Fruit fly (Drosophila melanogaster): ENCODE measurements around the gene CG15024.

DNA sequence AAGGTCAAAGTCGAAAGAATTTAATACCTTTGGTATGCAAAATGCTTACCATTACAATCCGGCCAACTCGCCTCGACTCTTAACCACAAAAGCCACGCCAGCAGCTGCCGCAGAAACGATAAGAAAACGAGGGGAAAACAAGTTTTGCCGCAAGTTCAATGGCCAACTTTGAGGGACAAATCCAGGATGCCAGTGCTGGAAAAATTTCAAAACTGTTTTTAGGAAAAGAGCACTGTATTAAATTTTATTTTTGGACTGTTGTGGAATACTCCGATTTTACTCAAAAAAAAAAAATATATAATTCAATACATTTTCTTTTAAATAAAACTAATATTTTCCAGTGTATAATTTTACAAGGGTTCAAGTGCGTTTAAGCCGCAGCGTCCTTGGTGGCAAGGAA lies 31.0 kb upstream of the CG15024 start:
- no peak for TF ChIP-seq Sin3A (optimal IDR thresholded peaks at IDR 0.05)
- TF ChIP-seq Myc (optimal IDR thresholded peaks at IDR 0.05) = no peak
- TF ChIP-seq h (optimal IDR thresholded peaks at IDR 0.05) = no peak
- no peak for TF ChIP-seq ttk (optimal IDR thresholded peaks at IDR 0.05)
